Worm (Caenorhabditis elegans) whole organism, L4/young adult: ENCODE results near the gene crh-2.

ENCODE experiments used
- W03F9.2 ChIP-seq: fragments of 150-350 bp; optimal IDR thresholded peaks from 2 replicates; lab custom pipeline; 2014; ENCODE audit warnings: missing biosample characterization, missing genetic modification characterization
- dao-5 ChIP-seq: sonication (generic microtip); optimal IDR thresholded peaks from 2 replicates; lab custom pipeline; 2016; ENCODE audit warnings: missing genotype, missing genetic modification characterization, moderate library complexity, missing compliant biosample characterization
- him-1 ChIP-seq: sonication (generic microtip); optimal IDR thresholded peaks from 2 replicates; lab custom pipeline; 2016; ENCODE audit warnings: missing genotype, missing genetic modification reagents, missing genetic modification characterization, missing compliant biosample characterization

- TF ChIP-seq him-1 (tag; lab: Kevin White, UChicago) (no peak), W03F9.2 (tag; lab: Kevin White, UChicago) (no peak), dao-5 (no peak)
Measured at ce11 chrII:5209122-5209521, 21.8 kb upstream of the crh-2 start.
